Fruit fly (Drosophila melanogaster) whole organism, pupa: ENCODE measurements around the gene CG10165.

Source experiments
- CG12605 ChIP-seq: fragments of 200-800 bp; sonication (Bioruptor generic); IDR thresholded peaks from 2 replicates; pipeline ENCODE4 v1.3.6; 2022; ENCODE audit warnings: missing biosample characterization, missing genetic modification characterization
- CG13204 ChIP-seq: fragments of 200-800 bp; sonication (Bioruptor generic); optimal IDR thresholded peaks from 2 replicates; lab custom pipeline; 2018; ENCODE audit warnings: missing biosample characterization, mild to moderate bottlenecking, missing genetic modification characterization, moderate library complexity
- CG15710 ChIP-seq: fragments of 200-800 bp; sonication (Bioruptor generic); optimal IDR thresholded peaks from 2 replicates; lab custom pipeline; 2018; ENCODE audit warnings: missing biosample characterization, mild to moderate bottlenecking, missing genetic modification characterization, moderate library complexity
- CG32121 ChIP-seq: fragments of 200-800 bp; sonication (Bioruptor generic); IDR thresholded peaks from 2 replicates; pipeline ENCODE4 v1.3.6; 2022; ENCODE audit warnings: missing biosample characterization, missing genetic modification characterization
- CG34367 ChIP-seq: fragments of 200-800 bp; sonication (Bioruptor generic); optimal IDR thresholded peaks from 2 replicates; lab custom pipeline; 2018; ENCODE audit warnings: missing biosample characterization, mild to moderate bottlenecking, missing genetic modification characterization
- D1 ChIP-seq: fragments of 200-800 bp; sonication (Bioruptor generic); optimal IDR thresholded peaks from 2 replicates; lab custom pipeline; 2018; ENCODE audit warnings: missing biosample characterization, mild to moderate bottlenecking, missing genetic modification characterization, moderate library complexity
- Pif1B ChIP-seq: fragments of 200-800 bp; sonication (Bioruptor generic); optimal IDR thresholded peaks from 3 replicates; lab custom pipeline; 2016; ENCODE audit warnings: missing biosample characterization, missing genetic modification characterization
- Snoo ChIP-seq: fragments of 200-800 bp; sonication (Bioruptor generic); optimal IDR thresholded peaks from 3 replicates; lab custom pipeline; 2017; ENCODE audit warnings: missing biosample characterization, mild to moderate bottlenecking, missing genetic modification characterization, inconsistent platforms

- no peak for TF ChIP-seq Pif1B (GFP tag; lab: Kevin White, UChicago)
- TF ChIP-seq CG12605 (GFP tag; lab: Robert Waterston, UW) = no peak
- TF ChIP-seq CG13204 (GFP tag; lab: Kevin White, UChicago) = no peak
- TF ChIP-seq CG32121 (GFP tag; lab: Robert Waterston, UW) = peak; percentile 44; the same call in 1 of the 2 replicates
- TF ChIP-seq CG34367 (tag; lab: Kevin White, UChicago) = no peak
- no peak for TF ChIP-seq CG15710 (tag; lab: Kevin White, UChicago)
- no peak for TF ChIP-seq D1 (tag; lab: Kevin White, UChicago)
- no peak for TF ChIP-seq Snoo
These were observed 11.4 kb downstream of the CG10165 start, which contains the start of gene CG10132 for dm6 chr2L:19518636-19519086.
